Worm (Caenorhabditis elegans) whole organism, young adult: Measurements from ENCODE around the gene eri-5.

Experiments
- B0261.1 ChIP-seq: sonication (generic microtip); optimal IDR thresholded peaks from 2 replicates; lab custom pipeline; 2016; ENCODE audit warnings: mild to moderate bottlenecking, missing genetic modification characterization, moderate library complexity, missing compliant biosample characterization
- B0336.3 ChIP-seq: fragments of 200-800 bp; sonication (Bioruptor generic); IDR thresholded peaks from 2 replicates; pipeline ENCODE4 v1.3.6; 2022; ENCODE audit warnings: missing genetic modification characterization, missing compliant biosample characterization
- C06A6.2 ChIP-seq: fragments of 200-800 bp; sonication (Bioruptor generic); conservative IDR thresholded peaks from 2 replicates; pipeline ENCODE4 v1.3.6; 2022; ENCODE audit warnings: missing genetic modification characterization, missing compliant biosample characterization
- D2030.7 ChIP-seq: fragments of 200-800 bp; sonication (Bioruptor generic); IDR thresholded peaks from 2 replicates; pipeline ENCODE4 v1.3.6; 2022; ENCODE audit warnings: missing genetic modification reagents, missing genetic modification characterization, missing compliant biosample characterization
- F23B12.7 ChIP-seq: sonication (generic microtip); optimal IDR thresholded peaks from 2 replicates; lab custom pipeline; 2017; ENCODE audit warnings: missing genetic modification characterization, mild to moderate bottlenecking, missing compliant biosample characterization, antibody characterized with exemption, moderate library complexity; ENCODE audit not compliant: insufficient read depth
- F52B5.7 ChIP-seq: sonication (generic microtip); optimal IDR thresholded peaks from 2 replicates; lab custom pipeline; 2016; ENCODE audit warnings: mild to moderate bottlenecking, missing genetic modification characterization, missing compliant biosample characterization
- F57A8.1 ChIP-seq: fragments of 200-800 bp; sonication (Bioruptor generic); optimal IDR thresholded peaks from 2 replicates; lab custom pipeline; 2018; ENCODE audit warnings: mild to moderate bottlenecking, missing genetic modification characterization, moderate library complexity, missing compliant biosample characterization
- F57C9.4 ChIP-seq: sonication (generic microtip); optimal IDR thresholded peaks from 2 replicates; lab custom pipeline; 2017; ENCODE audit warnings: mild to moderate bottlenecking, missing genetic modification characterization, missing compliant biosample characterization
- K11D2.4 ChIP-seq: fragments of 200-800 bp; sonication (Bioruptor generic); IDR thresholded peaks from 2 replicates; pipeline ENCODE4 v1.3.6; 2022; ENCODE audit warnings: missing genetic modification reagents, missing genetic modification characterization, missing compliant biosample characterization
- T07F8.4 ChIP-seq: sonication (generic microtip); optimal IDR thresholded peaks from 2 replicates; lab custom pipeline; 2016; ENCODE audit warnings: mild to moderate bottlenecking, missing genetic modification characterization, moderate library complexity, missing compliant biosample characterization
- Y67H2A.10 ChIP-seq: fragments of 200-800 bp; sonication (Bioruptor generic); conservative IDR thresholded peaks from 2 replicates; pipeline ENCODE4 v1.3.6; 2022; ENCODE audit warnings: missing genetic modification reagents, missing genetic modification characterization, missing compliant biosample characterization
- Y95B8A.8 ChIP-seq: fragments of 200-800 bp; sonication (Bioruptor generic); IDR thresholded peaks from 2 replicates; pipeline ENCODE4 v1.3.6; 2022; ENCODE audit warnings: missing genetic modification reagents, missing genetic modification characterization, missing compliant biosample characterization
- aptf-2 ChIP-seq: fragments of 200-800 bp; sonication (Bioruptor generic); conservative IDR thresholded peaks from 2 replicates; pipeline ENCODE4 v1.3.6; 2022; ENCODE audit warnings: missing genetic modification reagents, missing genetic modification characterization, missing compliant biosample characterization
- aptf-3 ChIP-seq: fragments of 200-800 bp; sonication (Bioruptor generic); IDR thresholded peaks from 2 replicates; pipeline ENCODE4 v1.3.6; 2022; ENCODE audit warnings: missing genetic modification characterization, missing compliant biosample characterization
- atf-7 ChIP-seq: sonication (generic microtip); optimal IDR thresholded peaks from 2 replicates; lab custom pipeline; 2017; ENCODE audit warnings: mild to moderate bottlenecking, missing genetic modification characterization, missing compliant biosample characterization
- athp-1 ChIP-seq: sonication (generic microtip); optimal IDR thresholded peaks from 2 replicates; lab custom pipeline; 2017; ENCODE audit warnings: mild to moderate bottlenecking, missing genetic modification characterization, missing compliant biosample characterization
- attf-5 ChIP-seq: fragments of 200-800 bp; sonication (Bioruptor generic); optimal IDR thresholded peaks from 2 replicates; lab custom pipeline; 2018; ENCODE audit warnings: mild to moderate bottlenecking, missing genetic modification characterization, missing compliant biosample characterization
- attf-6 ChIP-seq: fragments of 200-800 bp; sonication (Bioruptor generic); IDR thresholded peaks from 2 replicates; pipeline ENCODE4 v1.3.6; 2022; ENCODE audit warnings: missing genetic modification reagents, missing genetic modification characterization, missing compliant biosample characterization
- bed-2 ChIP-seq: fragments of 200-800 bp; sonication (Bioruptor generic); IDR thresholded peaks from 2 replicates; pipeline ENCODE4 v1.3.6; 2022; ENCODE audit warnings: missing genetic modification reagents, missing genetic modification characterization, missing compliant biosample characterization
- ceh-27 ChIP-seq: fragments of 200-800 bp; sonication (Bioruptor generic); optimal IDR thresholded peaks from 2 replicates; lab custom pipeline; 2018; ENCODE audit warnings: mild to moderate bottlenecking, missing genetic modification characterization, moderate library complexity, missing compliant biosample characterization
- ets-4 ChIP-seq: fragments of 200-800 bp; sonication (Bioruptor generic); optimal IDR thresholded peaks from 2 replicates; lab custom pipeline; 2018; ENCODE audit warnings: mild to moderate bottlenecking, missing genetic modification characterization, missing compliant biosample characterization
- hlh-26 ChIP-seq: fragments of 200-800 bp; sonication (Bioruptor generic); conservative IDR thresholded peaks from 2 replicates; pipeline ENCODE4 v1.3.6; 2022; ENCODE audit warnings: missing genetic modification reagents, missing genetic modification characterization, missing compliant biosample characterization
- hmg-1.2 ChIP-seq: fragments of 200-800 bp; sonication (Bioruptor generic); IDR thresholded peaks from 2 replicates; pipeline ENCODE4 v1.3.6; 2022; ENCODE audit warnings: missing genetic modification reagents, missing genetic modification characterization, missing compliant biosample characterization
- lag-1 ChIP-seq: fragments of 200-800 bp; sonication (Bioruptor generic); IDR thresholded peaks from 2 replicates; pipeline ENCODE4 v1.3.6; 2022; ENCODE audit warnings: missing genetic modification reagents, missing genetic modification characterization, missing compliant biosample characterization
- lin-26 ChIP-seq: fragments of 200-800 bp; sonication (Bioruptor generic); IDR thresholded peaks from 2 replicates; pipeline ENCODE4 v1.3.6; 2022; ENCODE audit warnings: missing genetic modification reagents, missing genetic modification characterization, missing compliant biosample characterization
- lin-35 ChIP-seq, 3 experiments: fragments of 150-350 bp in 2 of 3; sonication (generic microtip) in 1 of 3; optimal IDR thresholded peaks; 2 replicates each; lab custom pipeline; 2014 to 2018; ENCODE audit warnings: missing biosample characterization in 3 of 3, missing genetic modification characterization in 3 of 3, missing genetic modification reagents in 3 of 3
- lin-40 ChIP-seq: sonication (generic microtip); optimal IDR thresholded peaks from 2 replicates; lab custom pipeline; 2016; ENCODE audit warnings: missing genetic modification characterization, mild to moderate bottlenecking, missing compliant biosample characterization, missing genotype, missing genetic modification reagents
- lin-54 ChIP-seq: fragments of 200-800 bp; sonication (Bioruptor generic); optimal IDR thresholded peaks from 2 replicates; lab custom pipeline; 2018; ENCODE audit warnings: mild to moderate bottlenecking, missing genetic modification characterization, missing compliant biosample characterization
- mel-28 ChIP-seq: sonication (generic microtip); optimal IDR thresholded peaks from 2 replicates; lab custom pipeline; 2016; ENCODE audit warnings: borderline replicate concordance, mild to moderate bottlenecking, missing genetic modification characterization, missing compliant biosample characterization
- mes-4 ChIP-seq: sonication (generic microtip); optimal IDR thresholded peaks from 2 replicates; lab custom pipeline; 2016; ENCODE audit warnings: missing genotype, missing genetic modification characterization, missing compliant biosample characterization
- mxl-1 ChIP-seq: sonication (generic microtip); optimal IDR thresholded peaks from 2 replicates; lab custom pipeline; 2016; ENCODE audit warnings: missing genetic modification characterization, missing compliant biosample characterization
- nhr-27 ChIP-seq: fragments of 200-800 bp; sonication (Bioruptor generic); optimal IDR thresholded peaks from 2 replicates; lab custom pipeline; 2018; ENCODE audit warnings: mild to moderate bottlenecking, missing genetic modification characterization, moderate library complexity, missing compliant biosample characterization
- pha-4 ChIP-seq: fragments of 150-350 bp; sonication (generic microtip); optimal IDR thresholded peaks from 2 replicates; lab custom pipeline; 2014; ENCODE audit warnings: missing biosample characterization, missing genetic modification reagents, missing genetic modification characterization
- rcor-1 ChIP-seq: fragments of 200-800 bp; sonication (Bioruptor generic); IDR thresholded peaks from 2 replicates; pipeline ENCODE4 v1.3.6; 2022; ENCODE audit warnings: missing genetic modification reagents, missing genetic modification characterization, missing compliant biosample characterization
- snpc-1.1 ChIP-seq: sonication (generic microtip); optimal IDR thresholded peaks from 2 replicates; lab custom pipeline; 2017; ENCODE audit warnings: missing genetic modification characterization, mild to moderate bottlenecking, missing compliant biosample characterization, antibody characterized with exemption, moderate library complexity, missing genotype, missing genetic modification reagents; ENCODE audit not compliant: insufficient read depth
- snpc-3.4 ChIP-seq: sonication (generic microtip); optimal IDR thresholded peaks from 2 replicates; lab custom pipeline; 2017; ENCODE audit warnings: missing genetic modification characterization, mild to moderate bottlenecking, missing compliant biosample characterization, antibody characterized with exemption, moderate library complexity, missing genotype, missing genetic modification reagents
- sptf-2 ChIP-seq: fragments of 200-800 bp; sonication (Bioruptor generic); optimal IDR thresholded peaks from 2 replicates; lab custom pipeline; 2018; ENCODE audit warnings: mild to moderate bottlenecking, missing genetic modification characterization, missing compliant biosample characterization
- unc-62 ChIP-seq: fragments of 150-350 bp; optimal IDR thresholded peaks from 2 replicates; lab custom pipeline; 2014; ENCODE audit warnings: missing biosample characterization, missing genetic modification reagents, missing genetic modification characterization
- ztf-18 ChIP-seq: sonication (generic microtip); optimal IDR thresholded peaks from 2 replicates; lab custom pipeline; 2016; ENCODE audit warnings: missing genotype, mild to moderate bottlenecking, missing genetic modification characterization, missing compliant biosample characterization
- ztf-22 ChIP-seq: fragments of 200-800 bp; sonication (Bioruptor generic); optimal IDR thresholded peaks from 2 replicates; lab custom pipeline; 2018; ENCODE audit warnings: mild to moderate bottlenecking, missing genetic modification characterization, moderate library complexity, missing compliant biosample characterization
- ztf-28 ChIP-seq: fragments of 200-800 bp; sonication (Bioruptor generic); IDR thresholded peaks from 2 replicates; pipeline ENCODE4 v1.3.6; 2022; ENCODE audit warnings: missing genetic modification reagents, missing genetic modification characterization, missing compliant biosample characterization
- ztf-3 ChIP-seq: fragments of 200-800 bp; sonication (Bioruptor generic); optimal IDR thresholded peaks from 2 replicates; lab custom pipeline; 2018; ENCODE audit warnings: mild to moderate bottlenecking, missing genetic modification characterization, missing compliant biosample characterization

Gene eri-5

DNA sequence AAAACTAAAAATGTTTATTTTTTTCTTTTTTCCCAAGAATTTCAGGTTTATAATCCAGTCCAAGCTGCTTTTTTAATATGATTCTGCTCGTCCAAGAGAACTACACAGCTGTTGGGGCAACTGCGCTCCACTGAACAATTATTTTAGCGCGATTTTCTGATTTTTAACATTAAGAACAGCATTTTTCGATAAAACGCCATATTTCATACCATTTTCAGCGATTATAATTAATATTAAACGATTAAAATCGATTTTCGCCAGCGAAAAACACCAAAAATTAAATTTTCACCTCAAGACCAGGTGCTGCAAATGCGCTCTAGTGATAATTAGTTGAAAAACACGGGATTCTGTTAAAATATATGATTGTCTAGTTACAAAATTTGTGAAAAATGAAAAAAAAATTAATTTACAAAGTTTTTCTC, 359 bp upstream of the eri-5 start (continued):
- TF ChIP-seq unc-62 (no peak), K11D2.4 (GFP tag; lab: Robert Waterston, UW) (no peak), T07F8.4 (no peak), lin-54 (GFP tag; lab: Kevin White, UChicago) (peak; percentile 63), snpc-1.1 (tag; lab: Kevin White, UChicago) (peak; percentile 35), sptf-2 (no peak), C06A6.2 (GFP tag; lab: Robert Waterston, UW) (no peak), aptf-3 (GFP tag; lab: Robert Waterston, UW) (no peak), attf-5 (GFP tag; lab: Kevin White, UChicago) (peak; percentile 41), F52B5.7 (peak; percentile 75), D2030.7 (GFP tag; lab: Robert Waterston, UW) (peak; percentile 41; the same call in 1 of the 2 replicates), lag-1 (no peak), nhr-27 (tag; lab: Kevin White, UChicago) (no peak), pha-4 (tag; lab: Kevin White, UChicago) (no peak), hlh-26 (no peak), ztf-3 (GFP tag; lab: Kevin White, UChicago) (no peak), Y95B8A.8 (GFP tag; lab: Robert Waterston, UW) (no peak), rcor-1 (no peak), ztf-22 (GFP tag; lab: Kevin White, UChicago) (no peak), aptf-2 (GFP tag; lab: Robert Waterston, UW) (no peak), B0261.1 (tag; lab: Kevin White, UChicago) (peak; percentile 35), lin-26 (GFP tag; lab: Robert Waterston, UW) (no peak), lin-40 (tag; lab: Kevin White, UChicago) (peak; percentile 29), F57C9.4 (no peak), athp-1 (tag; lab: Kevin White, UChicago) (peak; percentile 86), Y67H2A.10 (no peak), B0336.3 (GFP tag; lab: Robert Waterston, UW) (peak; percentile 85), ztf-28 (GFP tag; lab: Robert Waterston, UW) (no peak), lin-35 (GFP tag; optimal IDR thresholded peaks at IDR 0.05; lab: Kevin White, UChicago) (peak in 1 of 3 experiments; percentile 46), mes-4 (no peak)

DNA sequence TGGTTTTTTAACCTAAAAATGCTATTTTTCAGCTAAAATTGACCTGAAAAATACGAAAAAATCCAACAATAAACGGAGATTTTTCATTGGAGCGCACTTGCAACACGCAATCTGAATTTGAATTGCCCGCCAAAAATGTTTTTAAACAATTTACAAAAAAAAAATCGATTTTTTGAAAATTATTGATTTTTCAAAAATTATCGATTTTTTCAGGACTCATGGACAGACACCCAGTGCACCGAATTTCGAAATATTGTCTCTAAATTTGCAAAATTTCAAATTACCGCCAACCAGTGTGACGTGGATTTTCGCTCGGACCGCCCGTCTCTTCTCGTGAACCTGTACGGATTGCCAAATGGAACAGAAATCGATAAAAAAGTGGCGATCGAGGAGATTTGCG, 1.2 kb downstream of the eri-5 start:
- TF ChIP-seq ztf-18 (tag; lab: Kevin White, UChicago), result no peak
- TF ChIP-seq lag-1, result no peak
- TF ChIP-seq ztf-22 (GFP tag; lab: Kevin White, UChicago), result no peak
- no peak for TF ChIP-seq snpc-3.4 (tag; lab: Kevin White, UChicago)
- TF ChIP-seq ztf-3 (GFP tag; lab: Kevin White, UChicago), result no peak
- no peak for TF ChIP-seq attf-6
- no peak for TF ChIP-seq rcor-1
- no peak for TF ChIP-seq mel-28 (tag; lab: Kevin White, UChicago)
- TF ChIP-seq bed-2, result no peak
- TF ChIP-seq mxl-1 (tag; lab: Kevin White, UChicago), result no peak
- no peak for TF ChIP-seq B0261.1 (tag; lab: Kevin White, UChicago)
- TF ChIP-seq F57A8.1 (GFP tag; lab: Kevin White, UChicago), result no peak
- TF ChIP-seq F23B12.7 (tag; lab: Kevin White, UChicago), result no peak
- no peak for TF ChIP-seq ets-4
- TF ChIP-seq ceh-27 (GFP tag; lab: Kevin White, UChicago), result no peak
- no peak for TF ChIP-seq hmg-1.2 (GFP tag; lab: Robert Waterston, UW)
- TF ChIP-seq K11D2.4 (GFP tag; lab: Robert Waterston, UW), result no peak
- no peak for TF ChIP-seq atf-7 (tag; lab: Kevin White, UChicago)
- TF ChIP-seq, all 124 proteins: peak for 0
